Worm (Caenorhabditis elegans) whole organism, L4 larva: Measurements from ENCODE around the gene srbc-62.

Experiments
- D1046.2 ChIP-seq: fragments of 200-800 bp; sonication (Bioruptor generic); IDR thresholded peaks from 2 replicates; pipeline ENCODE4 v1.3.6; 2022; ENCODE audit warnings: missing genetic modification characterization, missing compliant biosample characterization
- F26F4.8 ChIP-seq: fragments of 200-800 bp; sonication (Bioruptor generic); conservative IDR thresholded peaks from 2 replicates; pipeline ENCODE4 v1.3.6; 2022; ENCODE audit warnings: missing genetic modification characterization, missing compliant biosample characterization
- F44E2.7 ChIP-seq: fragments of 200-800 bp; sonication (Bioruptor generic); IDR thresholded peaks from 2 replicates; pipeline ENCODE4 v2.1.2; 2022; ENCODE audit warnings: missing genetic modification characterization, missing compliant biosample characterization
- R02D3.7 ChIP-seq: fragments of 150-350 bp; sonication (generic microtip); optimal IDR thresholded peaks from 3 replicates; lab custom pipeline; 2014; ENCODE audit warnings: missing biosample characterization, missing genetic modification characterization
- Y105C5A.15 ChIP-seq: fragments of 200-800 bp; sonication (Bioruptor generic); IDR thresholded peaks from 2 replicates; pipeline ENCODE4 v1.3.6; 2022; ENCODE audit warnings: missing genetic modification characterization, missing compliant biosample characterization
- Y48G9A.11 ChIP-seq: fragments of 200-800 bp; sonication (Bioruptor generic); IDR thresholded peaks from 2 replicates; pipeline ENCODE4 v1.3.6; 2022; ENCODE audit warnings: missing genetic modification reagents, missing genetic modification characterization, missing compliant biosample characterization
- Y75B8A.6 ChIP-seq: fragments of 200-800 bp; sonication (Bioruptor generic); IDR thresholded peaks from 2 replicates; pipeline ENCODE4 v1.3.6; 2022; ENCODE audit warnings: missing genetic modification reagents, missing genetic modification characterization, missing compliant biosample characterization
- ZK337.2 ChIP-seq: fragments of 200-800 bp; sonication (Bioruptor generic); IDR thresholded peaks from 2 replicates; pipeline ENCODE4 v1.3.6; 2022; ENCODE audit warnings: missing genetic modification reagents, missing genetic modification characterization, missing compliant biosample characterization
- ama-1 ChIP-seq: fragments of 150-350 bp; optimal IDR thresholded peaks from 2 replicates; lab custom pipeline; 2014; ENCODE audit warnings: inconsistent platforms, mixed read lengths
- ces-1 ChIP-seq: fragments of 150-350 bp; sonication (generic microtip); optimal IDR thresholded peaks from 4 replicates; lab custom pipeline; 2014; ENCODE audit warnings: missing biosample characterization, missing genetic modification reagents, missing genetic modification characterization
- daf-19 ChIP-seq: fragments of 200-800 bp; sonication (Bioruptor generic); conservative IDR thresholded peaks from 2 replicates; pipeline ENCODE4 v1.3.6; 2022; ENCODE audit warnings: missing genetic modification characterization, missing compliant biosample characterization
- dmd-6 ChIP-seq: fragments of 200-800 bp; sonication (Bioruptor generic); IDR thresholded peaks from 2 replicates; pipeline ENCODE4 v1.3.6; 2022; ENCODE audit warnings: missing genetic modification reagents, missing genetic modification characterization, missing compliant biosample characterization
- dmd-9 ChIP-seq: fragments of 200-800 bp; sonication (Bioruptor generic); IDR thresholded peaks from 2 replicates; pipeline ENCODE4 v1.3.6; 2022; ENCODE audit warnings: missing genetic modification reagents, missing genetic modification characterization, missing compliant biosample characterization
- dve-1 ChIP-seq: sonication (generic microtip); optimal IDR thresholded peaks from 2 replicates; lab custom pipeline; 2017; ENCODE audit warnings: antibody characterized with exemption, mild to moderate bottlenecking, missing genetic modification characterization, missing compliant biosample characterization; ENCODE audit not compliant: insufficient read depth
- egl-27 ChIP-seq: sonication (generic microtip); optimal IDR thresholded peaks from 3 replicates; lab custom pipeline; 2017; ENCODE audit warnings: missing biosample characterization, missing genetic modification reagents, missing genetic modification characterization
- egl-43 ChIP-seq: fragments of 200-800 bp; sonication (Bioruptor generic); IDR thresholded peaks from 2 replicates; pipeline ENCODE4 v1.3.6; 2022; ENCODE audit warnings: missing genetic modification reagents, missing genetic modification characterization, missing compliant biosample characterization
- fkh-10 ChIP-seq: fragments of 150-350 bp; optimal IDR thresholded peaks from 2 replicates; lab custom pipeline; 2014; ENCODE audit warnings: missing biosample characterization, missing genetic modification reagents, missing genetic modification characterization
- lin-29 ChIP-seq: fragments of 200-800 bp; sonication (Bioruptor generic); IDR thresholded peaks from 2 replicates; pipeline ENCODE4 v1.3.6; 2022; ENCODE audit warnings: missing genetic modification reagents, missing genetic modification characterization, missing compliant biosample characterization
- lin-38 ChIP-seq: fragments of 200-800 bp; sonication (Bioruptor generic); IDR thresholded peaks from 2 replicates; pipeline ENCODE4 v1.3.6; 2022; ENCODE audit warnings: missing genetic modification reagents, missing genetic modification characterization, missing compliant biosample characterization
- lir-3 ChIP-seq: sonication (generic microtip); optimal IDR thresholded peaks from 2 replicates; lab custom pipeline; 2016; ENCODE audit warnings: mild to moderate bottlenecking, missing genetic modification characterization, missing compliant biosample characterization
- madf-9 ChIP-seq: fragments of 200-800 bp; sonication (Bioruptor generic); conservative IDR thresholded peaks from 2 replicates; pipeline ENCODE4 v1.3.6; 2022; ENCODE audit warnings: missing genetic modification reagents, missing genetic modification characterization, missing compliant biosample characterization
- mes-2 ChIP-seq: sonication (generic microtip); optimal IDR thresholded peaks from 2 replicates; lab custom pipeline; 2016; ENCODE audit warnings: missing genotype, mild to moderate bottlenecking, missing genetic modification characterization, missing compliant biosample characterization; ENCODE audit not compliant: poor library complexity, severe bottlenecking
- mxl-2 ChIP-seq: fragments of 200-800 bp; sonication (Bioruptor generic); conservative IDR thresholded peaks from 2 replicates; pipeline ENCODE4 v1.3.6; 2022; ENCODE audit warnings: missing genetic modification reagents, missing genetic modification characterization, missing compliant biosample characterization
- nhr-237 ChIP-seq: sonication (generic microtip); optimal IDR thresholded peaks from 2 replicates; lab custom pipeline; 2017; ENCODE audit warnings: missing biosample characterization, missing genetic modification characterization
- nhr-41 ChIP-seq: fragments of 200-800 bp; sonication (Bioruptor generic); IDR thresholded peaks from 2 replicates; pipeline ENCODE4 v1.3.6; 2022; ENCODE audit warnings: missing genetic modification reagents, missing genetic modification characterization, missing compliant biosample characterization
- nhr-77 ChIP-seq: fragments of 150-350 bp; optimal IDR thresholded peaks from 2 replicates; lab custom pipeline; 2014; ENCODE audit warnings: missing biosample characterization, missing genetic modification characterization
- pha-4 ChIP-seq, 2 experiments: fragments of 150-350 bp in 1 of 2; fragments of 200-800 bp in 1 of 2; sonication (Bioruptor generic) in 1 of 2; IDR thresholded peaks in 1 of 2; optimal IDR thresholded peaks in 1 of 2; 2 replicates each; pipeline versions ENCODE4 v1.3.6 to Lab custom; 2014 to 2022; ENCODE audit warnings: missing genetic modification characterization in 2 of 2, missing genetic modification reagents in 2 of 2, missing biosample characterization in 1 of 2, missing compliant biosample characterization in 1 of 2
- php-3 ChIP-seq: fragments of 200-800 bp; sonication (Bioruptor generic); IDR thresholded peaks from 2 replicates; pipeline ENCODE4 v1.3.6; 2022; ENCODE audit warnings: missing genetic modification reagents, missing genetic modification characterization, missing compliant biosample characterization
- pqm-1 ChIP-seq: sonication (generic microtip); optimal IDR thresholded peaks from 2 replicates; lab custom pipeline; 2017; ENCODE audit warnings: missing biosample characterization, missing genetic modification characterization
- rbr-2 ChIP-seq: sonication (generic microtip); optimal IDR thresholded peaks from 2 replicates; lab custom pipeline; 2016; ENCODE audit warnings: missing genotype, missing genetic modification characterization, missing compliant biosample characterization
- set-16 ChIP-seq: fragments of 200-800 bp; sonication (Bioruptor generic); IDR thresholded peaks from 2 replicates; pipeline ENCODE4 v1.3.6; 2022; ENCODE audit warnings: missing genetic modification reagents, missing genetic modification characterization, missing compliant biosample characterization
- snpc-1.2 ChIP-seq: fragments of 200-800 bp; sonication (Bioruptor generic); IDR thresholded peaks from 2 replicates; pipeline ENCODE4 v1.3.6; 2022; ENCODE audit warnings: missing genetic modification reagents, missing genetic modification characterization, missing compliant biosample characterization
- spr-1 ChIP-seq: sonication (generic microtip); optimal IDR thresholded peaks from 2 replicates; lab custom pipeline; 2016; ENCODE audit warnings: mild to moderate bottlenecking, missing genetic modification characterization, missing compliant biosample characterization
- zag-1 ChIP-seq: fragments of 150-350 bp; optimal IDR thresholded peaks from 2 replicates; lab custom pipeline; 2014; ENCODE audit warnings: missing biosample characterization, missing genetic modification characterization
- zfp-2 ChIP-seq: sonication (generic microtip); optimal IDR thresholded peaks from 2 replicates; lab custom pipeline; 2016; ENCODE audit warnings: mild to moderate bottlenecking, missing genetic modification characterization, missing compliant biosample characterization
- ztf-11 ChIP-seq: fragments of 150-350 bp; optimal IDR thresholded peaks from 2 replicates; lab custom pipeline; 2014; ENCODE audit warnings: missing biosample characterization, missing genetic modification characterization

Gene srbc-62

ce11 chrV:17242552-17242951, 24.8 kb downstream of the srbc-62 start, which contains the start of gene Y68A4B.3:
TSS of gene Y68A4B.3 (minus strand) at chrV:17242652.
- TF ChIP-seq nhr-237 (tag; lab: Kevin White, UChicago) (no peak), fkh-10 (GFP tag; lab: Kevin White, UChicago) (no peak), D1046.2 (GFP tag; lab: Robert Waterston, UW) (no peak), ces-1 (no peak), daf-19 (no peak), spr-1 (tag; lab: Kevin White, UChicago) (no peak), dve-1 (no peak), egl-27 (no peak), Y48G9A.11 (GFP tag; lab: Robert Waterston, UW) (no peak), egl-43 (GFP tag; lab: Robert Waterston, UW) (no peak), ama-1 (no peak), Y75B8A.6 (GFP tag; lab: Robert Waterston, UW) (no peak), pha-4 (GFP tag; IDR thresholded peaks at IDR 0.05; lab: Robert Waterston, UW) (no peak), pha-4 (tag; optimal IDR thresholded peaks at IDR 0.05; lab: Kevin White, UChicago) (no peak), ztf-11 (no peak), F44E2.7 (GFP tag; lab: Robert Waterston, UW) (no peak)
- TF ChIP-seq, all 104 proteins: peak for 0

- TF ChIP-seq pqm-1 (tag; lab: Kevin White, UChicago) = peak; percentile 20
- TF ChIP-seq dmd-6 (GFP tag; lab: Robert Waterston, UW) = 0 out of 2 replicates have a peak, but pooled peaks have one; percentile 7
- no peak for TF ChIP-seq madf-9
- TF ChIP-seq php-3 (GFP tag; lab: Robert Waterston, UW) = 0 out of 2 replicates have a peak, but pooled peaks have one; percentile 26
- TF ChIP-seq, all 104 proteins: peak for 3
Measured at ce11 chrV:17243016-17243415, 25.2 kb downstream of the srbc-62 start.

DNA sequence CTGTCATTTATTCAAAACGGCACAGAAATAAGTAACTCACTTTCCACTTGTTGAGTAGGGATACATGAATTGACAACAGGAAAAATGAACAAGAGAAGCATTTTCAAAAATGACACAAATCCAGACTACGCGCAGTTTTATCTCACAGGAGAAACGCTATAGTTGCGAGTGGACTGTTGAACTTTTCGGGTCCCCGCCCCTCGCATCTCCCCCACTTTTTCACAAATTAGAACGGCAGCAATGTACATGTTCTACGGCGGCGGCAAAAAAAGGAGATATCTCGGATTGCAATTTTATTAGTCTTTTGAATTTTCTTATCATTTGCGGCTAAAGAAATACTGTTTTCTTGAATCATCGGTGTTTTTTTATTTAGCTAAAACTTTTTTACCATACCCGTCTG, 27.6 kb downstream of the srbc-62 start, which contains the start of gene clec-242:
clec-242 (minus strand) TSS at position 101 of the 400 bp plus-strand sequence.
- TF ChIP-seq lin-29 (GFP tag; lab: Robert Waterston, UW) = no peak

DNA sequence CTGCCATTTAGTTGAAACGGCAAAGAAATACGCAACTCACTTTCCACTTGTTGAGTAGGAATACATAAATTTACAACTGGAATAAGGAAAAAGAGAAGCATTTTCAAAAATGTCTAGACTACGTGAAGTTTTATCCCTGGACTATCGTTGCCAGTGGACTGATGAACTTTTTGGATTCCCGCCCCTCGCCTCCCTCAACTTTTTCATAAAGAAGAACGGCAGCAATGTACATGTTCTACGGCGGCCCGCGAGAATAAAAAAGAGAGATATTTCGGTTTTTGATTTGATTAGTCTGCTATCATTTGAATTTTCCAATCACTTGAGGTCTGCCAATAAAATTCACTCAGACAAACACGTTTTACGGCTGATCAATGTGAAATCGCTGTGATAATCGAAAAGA, 31.1 kb downstream of the srbc-62 start, which contains the start of gene clec-243:
clec-243 (minus strand) TSS at position 101 of the 400 bp plus-strand sequence.
- TF ChIP-seq F26F4.8 (GFP tag; lab: Robert Waterston, UW) (no peak), Y105C5A.15 (GFP tag; lab: Robert Waterston, UW) (no peak), zag-1 (tag; lab: Kevin White, UChicago) (no peak), lir-3 (tag; lab: Kevin White, UChicago) (no peak), mes-2 (tag; lab: Kevin White, UChicago) (no peak), fkh-10 (GFP tag; lab: Kevin White, UChicago) (no peak), lin-38 (no peak), ZK337.2 (GFP tag; lab: Robert Waterston, UW) (no peak), zfp-2 (tag; lab: Kevin White, UChicago) (no peak), rbr-2 (tag; lab: Kevin White, UChicago) (no peak), dmd-6 (GFP tag; lab: Robert Waterston, UW) (no peak), set-16 (GFP tag; lab: Robert Waterston, UW) (no peak), snpc-1.2 (GFP tag; lab: Robert Waterston, UW) (no peak), nhr-77 (no peak), nhr-41 (GFP tag; lab: Robert Waterston, UW) (no peak), dmd-9 (GFP tag; lab: Robert Waterston, UW) (no peak), R02D3.7 (tag; lab: Kevin White, UChicago) (no peak), mxl-2 (GFP tag; lab: Robert Waterston, UW) (no peak), egl-43 (GFP tag; lab: Robert Waterston, UW) (no peak)
- TF ChIP-seq, all 104 proteins: peak for 0
